Worm (Caenorhabditis elegans) whole organism, young adult: Measurements from ENCODE around the gene F56H9.2.

Experiments used
- F49E8.2 ChIP-seq: sonication (generic microtip); optimal IDR thresholded peaks from 3 replicates; lab custom pipeline; 2017; ENCODE audit warnings: missing genetic modification characterization, mild to moderate bottlenecking, missing compliant biosample characterization, antibody characterized with exemption, moderate library complexity; ENCODE audit not compliant: insufficient read depth
- Y56A3A.18 ChIP-seq: fragments of 200-800 bp; sonication (Bioruptor generic); IDR thresholded peaks from 2 replicates; pipeline ENCODE4 v1.3.6; 2022; ENCODE audit warnings: missing genetic modification reagents, missing genetic modification characterization, missing compliant biosample characterization
- ceh-100 ChIP-seq: fragments of 200-800 bp; sonication (Bioruptor generic); IDR thresholded peaks from 2 replicates; pipeline ENCODE4 v1.3.6; 2022; ENCODE audit warnings: missing genetic modification reagents, missing genetic modification characterization, missing compliant biosample characterization
- ceh-27 ChIP-seq: fragments of 200-800 bp; sonication (Bioruptor generic); optimal IDR thresholded peaks from 2 replicates; lab custom pipeline; 2018; ENCODE audit warnings: mild to moderate bottlenecking, missing genetic modification characterization, moderate library complexity, missing compliant biosample characterization
- dpff-1 ChIP-seq: sonication (generic microtip); optimal IDR thresholded peaks from 2 replicates; lab custom pipeline; 2017; ENCODE audit warnings: mild to moderate bottlenecking, missing genetic modification characterization, missing compliant biosample characterization
- dpl-1 ChIP-seq: fragments of 150-350 bp; optimal IDR thresholded peaks from 2 replicates; lab custom pipeline; 2014; ENCODE audit warnings: missing biosample characterization, missing genetic modification reagents, missing genetic modification characterization
- hlh-26 ChIP-seq: fragments of 200-800 bp; sonication (Bioruptor generic); conservative IDR thresholded peaks from 2 replicates; pipeline ENCODE4 v1.3.6; 2022; ENCODE audit warnings: missing genetic modification reagents, missing genetic modification characterization, missing compliant biosample characterization
- hsf-1 ChIP-seq: fragments of 200-800 bp; sonication (Bioruptor generic); IDR thresholded peaks from 2 replicates; pipeline ENCODE4 v1.3.6; 2022; ENCODE audit warnings: missing genetic modification reagents, missing genetic modification characterization, missing compliant biosample characterization
- lag-1 ChIP-seq: fragments of 200-800 bp; sonication (Bioruptor generic); IDR thresholded peaks from 2 replicates; pipeline ENCODE4 v1.3.6; 2022; ENCODE audit warnings: missing genetic modification reagents, missing genetic modification characterization, missing compliant biosample characterization
- repo-1 ChIP-seq: sonication (generic microtip); optimal IDR thresholded peaks from 2 replicates; lab custom pipeline; 2017; ENCODE audit warnings: mild to moderate bottlenecking, missing genetic modification characterization, missing compliant biosample characterization
- unc-62 ChIP-seq: fragments of 150-350 bp; optimal IDR thresholded peaks from 2 replicates; lab custom pipeline; 2014; ENCODE audit warnings: missing biosample characterization, missing genetic modification reagents, missing genetic modification characterization

DNA sequence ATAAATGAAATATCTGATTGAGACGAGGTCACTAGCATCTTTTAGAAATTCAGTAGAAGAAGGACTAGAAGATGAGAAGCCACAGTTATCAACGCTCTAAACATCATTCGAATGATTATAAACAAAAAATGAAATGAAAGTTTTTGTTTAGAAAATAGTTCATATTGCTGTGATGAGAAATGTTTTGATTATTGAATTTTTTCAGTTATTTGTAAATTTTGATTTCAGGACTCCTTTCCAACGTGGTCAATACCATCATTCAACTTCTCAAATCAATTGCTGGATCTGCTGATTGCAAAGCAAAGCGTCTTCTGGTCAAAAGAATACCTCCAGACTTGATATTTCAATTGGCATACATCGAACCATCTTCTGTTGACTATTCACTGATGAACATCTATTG is 20.7 kb downstream of the F56H9.2 start, which contains the start of gene W05B10.6:
- TF ChIP-seq repo-1 (no peak), dpl-1 (GFP tag; lab: Kevin White, UChicago) (no peak), F49E8.2 (tag; lab: Kevin White, UChicago) (no peak), Y56A3A.18 (no peak), unc-62 (GFP tag; lab: Kevin White, UChicago) (no peak), dpff-1 (tag; lab: Kevin White, UChicago) (no peak), lag-1 (no peak), ceh-27 (GFP tag; lab: Kevin White, UChicago) (no peak), hsf-1 (no peak), hlh-26 (GFP tag; lab: Robert Waterston, UW) (no peak), ceh-100 (GFP tag; lab: Robert Waterston, UW) (no peak)
